Fruit fly (Drosophila melanogaster) whole organism, embryonic: ENCODE results near the gene Fbw5.

ENCODE experiments used
- CG11093 ChIP-seq: fragments of 200-800 bp; sonication (Bioruptor generic); IDR thresholded peaks from 3 replicates; pipeline ENCODE4 v1.3.6; 2022; ENCODE audit warnings: missing biosample characterization, missing genetic modification characterization
- CG12071 ChIP-seq: fragments of 200-800 bp; sonication (Bioruptor generic); optimal IDR thresholded peaks from 3 replicates; lab custom pipeline; 2018; ENCODE audit warnings: missing biosample characterization, mild to moderate bottlenecking, missing genetic modification characterization
- CG12219 ChIP-seq: fragments of 200-800 bp; sonication (Bioruptor generic); optimal IDR thresholded peaks from 3 replicates; lab custom pipeline; 2018; ENCODE audit warnings: missing biosample characterization, mild to moderate bottlenecking, missing genetic modification characterization
- CG13123 ChIP-seq: fragments of 200-800 bp; sonication (Bioruptor generic); optimal IDR thresholded peaks from 2 replicates; lab custom pipeline; 2016; ENCODE audit warnings: missing biosample characterization, missing genetic modification characterization
- CG13287 ChIP-seq: fragments of 200-800 bp; sonication (Bioruptor generic); IDR thresholded peaks from 2 replicates; pipeline ENCODE4 v1.3.6; 2022; ENCODE audit warnings: missing biosample characterization, missing genetic modification characterization; ENCODE audit not compliant: partially characterized antibody
- CG13894 ChIP-seq: fragments of 200-800 bp; sonication (Bioruptor generic); optimal IDR thresholded peaks from 3 replicates; lab custom pipeline; 2018; ENCODE audit warnings: missing biosample characterization, mild to moderate bottlenecking, missing genetic modification characterization, moderate library complexity
- CG1602 ChIP-seq: fragments of 200-800 bp; sonication (Bioruptor generic); optimal IDR thresholded peaks from 3 replicates; lab custom pipeline; 2016; ENCODE audit warnings: missing biosample characterization, missing genetic modification characterization
- CG1832 ChIP-seq: fragments of 200-800 bp; sonication (Bioruptor generic); optimal IDR thresholded peaks from 2 replicates; lab custom pipeline; 2017; ENCODE audit warnings: missing biosample characterization, mild to moderate bottlenecking, missing genetic modification characterization, inconsistent platforms
- CG2116 ChIP-seq: fragments of 200-800 bp; sonication (Bioruptor generic); optimal IDR thresholded peaks from 3 replicates; lab custom pipeline; 2018; ENCODE audit warnings: missing biosample characterization, mild to moderate bottlenecking, missing genetic modification characterization
- CG2129 ChIP-seq: fragments of 200-800 bp; sonication (Bioruptor generic); IDR thresholded peaks from 2 replicates; pipeline ENCODE4 v1.3.6; 2022; ENCODE audit warnings: missing biosample characterization, missing genetic modification characterization; ENCODE audit not compliant: partially characterized antibody
- CG2889 ChIP-seq: fragments of 200-800 bp; sonication (Bioruptor generic); IDR thresholded peaks from 3 replicates; pipeline ENCODE4 v1.3.6; 2022; ENCODE audit warnings: missing biosample characterization, missing genetic modification characterization
- CG34224 ChIP-seq: fragments of 200-800 bp; sonication (Bioruptor generic); IDR thresholded peaks from 3 replicates; pipeline ENCODE4 v1.3.6; 2022; ENCODE audit warnings: missing biosample characterization, missing genetic modification characterization; ENCODE audit not compliant: partially characterized antibody
- CG5953 ChIP-seq: fragments of 200-800 bp; sonication (Bioruptor generic); IDR thresholded peaks from 2 replicates; pipeline ENCODE4 v1.3.6; 2022; ENCODE audit warnings: missing biosample characterization, missing genetic modification characterization
- CG6175 ChIP-seq: fragments of 200-800 bp; sonication (Bioruptor generic); IDR thresholded peaks from 3 replicates; pipeline ENCODE4 v1.3.6; 2022; ENCODE audit warnings: missing biosample characterization, missing genetic modification characterization
- CG8924 ChIP-seq: fragments of 200-800 bp; optimal IDR thresholded peaks from 3 replicates; lab custom pipeline; 2019; ENCODE audit warnings: missing biosample characterization, mild to moderate bottlenecking, missing genetic modification characterization, moderate library complexity
- CG9876 ChIP-seq: fragments of 200-800 bp; sonication (Bioruptor generic); optimal IDR thresholded peaks from 2 replicates; lab custom pipeline; 2016; ENCODE audit warnings: missing biosample characterization, missing genetic modification characterization
- E2f2 ChIP-seq: fragments of 200-800 bp; sonication (Bioruptor generic); IDR thresholded peaks from 2 replicates; pipeline ENCODE4 v1.3.6; 2022; ENCODE audit warnings: missing biosample characterization, missing genetic modification characterization
- Eip74EF ChIP-seq, 2 experiments: fragments of 200-800 bp in 1 of 2; fragments of >200 bp in 1 of 2; sonication (Bioruptor generic) in 1 of 2; optimal IDR thresholded peaks; 2 replicates each; lab custom pipeline; 2017 to 2019; ENCODE audit warnings: missing biosample characterization in 2 of 2, missing genetic modification characterization in 2 of 2, mild to moderate bottlenecking in 1 of 2, moderate library complexity in 1 of 2
- HmgZ ChIP-seq: fragments of 200-800 bp; sonication (Bioruptor generic); optimal IDR thresholded peaks from 2 replicates; lab custom pipeline; 2018; ENCODE audit warnings: missing biosample characterization, mild to moderate bottlenecking, missing genetic modification characterization
- Hsf ChIP-seq: fragments of 200-800 bp; sonication (Bioruptor generic); optimal IDR thresholded peaks from 3 replicates; lab custom pipeline; 2016; ENCODE audit warnings: missing biosample characterization, missing genetic modification characterization
- Jarid2 ChIP-seq: fragments of 200-800 bp; sonication (Bioruptor generic); optimal IDR thresholded peaks from 3 replicates; lab custom pipeline; 2017; ENCODE audit warnings: mild to moderate bottlenecking, missing biosample characterization, missing genetic modification reagents, missing genetic modification characterization
- Kr ChIP-seq: fragments of 200-800 bp; sonication (Bioruptor generic); optimal IDR thresholded peaks from 2 replicates; lab custom pipeline; 2017; ENCODE audit warnings: missing biosample characterization, mild to moderate bottlenecking, missing genetic modification characterization
- Lhr ChIP-seq: fragments of 200-800 bp; sonication (Bioruptor generic); optimal IDR thresholded peaks from 3 replicates; lab custom pipeline; 2017; ENCODE audit warnings: mild to moderate bottlenecking, missing biosample characterization, missing genetic modification reagents, missing genetic modification characterization
- Lpt ChIP-seq: fragments of >200 bp; optimal IDR thresholded peaks from 2 replicates; lab custom pipeline; 2018; ENCODE audit warnings: missing biosample characterization, missing genetic modification characterization
- NK7.1 ChIP-seq: fragments of 200-800 bp; sonication (Bioruptor generic); optimal IDR thresholded peaks from 3 replicates; lab custom pipeline; 2016; ENCODE audit warnings: missing biosample characterization, missing genetic modification characterization
- Oli ChIP-seq: fragments of 200-800 bp; sonication (Bioruptor generic); optimal IDR thresholded peaks from 2 replicates; lab custom pipeline; 2018; ENCODE audit warnings: missing biosample characterization, mild to moderate bottlenecking, missing genetic modification characterization, moderate library complexity
- Pdp1 ChIP-seq, 2 experiments: fragments of 200-800 bp; sonication (Bioruptor generic); optimal IDR thresholded peaks; 3 replicates each; lab custom pipeline; 2016; ENCODE audit warnings: missing biosample characterization in 2 of 2, missing genetic modification characterization in 2 of 2, mild to moderate bottlenecking in 1 of 2, moderate library complexity in 1 of 2
- Spps ChIP-seq: fragments of 200-800 bp; sonication (Bioruptor generic); optimal IDR thresholded peaks from 2 replicates; lab custom pipeline; 2018; ENCODE audit warnings: missing biosample characterization, mild to moderate bottlenecking, missing genetic modification characterization
- Xrp1 ChIP-seq: fragments of 200-800 bp; sonication (Bioruptor generic); IDR thresholded peaks from 2 replicates; pipeline ENCODE4 v1.3.6; 2022; ENCODE audit warnings: missing biosample characterization, missing genetic modification characterization
- YL-1 ChIP-seq: fragments of 200-800 bp; sonication (Bioruptor generic); optimal IDR thresholded peaks from 3 replicates; lab custom pipeline; 2017; ENCODE audit warnings: missing biosample characterization, mild to moderate bottlenecking, missing genetic modification characterization
- ash1 ChIP-seq: fragments of 200-800 bp; sonication (Bioruptor generic); optimal IDR thresholded peaks from 2 replicates; lab custom pipeline; 2018; ENCODE audit warnings: missing biosample characterization, mild to moderate bottlenecking, missing genetic modification characterization
- az2 ChIP-seq: fragments of 200-800 bp; sonication (Bioruptor generic); optimal IDR thresholded peaks from 3 replicates; lab custom pipeline; 2016; ENCODE audit warnings: missing biosample characterization, missing genetic modification characterization
- bbx ChIP-seq: fragments of 200-800 bp; sonication (Bioruptor generic); IDR thresholded peaks from 2 replicates; pipeline ENCODE4 v1.3.6; 2022; ENCODE audit warnings: missing biosample characterization, missing genetic modification characterization; ENCODE audit not compliant: partially characterized antibody
- btn ChIP-seq: fragments of 200-800 bp; sonication (Bioruptor generic); optimal IDR thresholded peaks from 2 replicates; lab custom pipeline; 2016; ENCODE audit warnings: missing biosample characterization, missing genetic modification characterization
- cg ChIP-seq: fragments of 200-800 bp; sonication (Bioruptor generic); optimal IDR thresholded peaks from 3 replicates; lab custom pipeline; 2019; ENCODE audit warnings: missing biosample characterization, mild to moderate bottlenecking, missing genetic modification characterization, moderate library complexity
- crc ChIP-seq: fragments of 200-800 bp; sonication (Bioruptor generic); optimal IDR thresholded peaks from 2 replicates; lab custom pipeline; 2016; ENCODE audit warnings: missing biosample characterization, missing genetic modification characterization
- dysf ChIP-seq: fragments of 200-800 bp; sonication (Bioruptor generic); IDR thresholded peaks from 3 replicates; pipeline ENCODE4 v1.3.6; 2022; ENCODE audit warnings: missing biosample characterization, missing genetic modification characterization
- en ChIP-seq: fragments of 200-800 bp; sonication (Bioruptor generic); optimal IDR thresholded peaks from 2 replicates; lab custom pipeline; 2016; ENCODE audit warnings: missing biosample characterization, missing genetic modification characterization
- esg ChIP-seq: fragments of 200-800 bp; sonication (Bioruptor generic); conservative IDR thresholded peaks from 2 replicates; pipeline ENCODE4 v1.3.6; 2022; ENCODE audit warnings: missing biosample characterization, missing genetic modification characterization
- fru ChIP-seq: fragments of >200 bp; optimal IDR thresholded peaks from 2 replicates; lab custom pipeline; 2017
- gcm ChIP-seq: fragments of 200-800 bp; sonication (Bioruptor generic); optimal IDR thresholded peaks from 2 replicates; lab custom pipeline; 2019; ENCODE audit warnings: missing biosample characterization, mild to moderate bottlenecking, missing genetic modification characterization, moderate library complexity
- inv ChIP-seq: fragments of 200-800 bp; sonication (Bioruptor generic); IDR thresholded peaks from 2 replicates; pipeline ENCODE4 v1.3.6; 2022; ENCODE audit warnings: missing biosample characterization, missing genetic modification characterization; ENCODE audit not compliant: partially characterized antibody
- lbe ChIP-seq: fragments of 200-800 bp; sonication (Bioruptor generic); optimal IDR thresholded peaks from 2 replicates; lab custom pipeline; 2016; ENCODE audit warnings: missing biosample characterization, mild to moderate bottlenecking, missing genetic modification characterization
- lola ChIP-seq, 3 experiments: fragments of >200 bp in 2 of 3; fragments of 200-800 bp in 1 of 3; sonication (Bioruptor generic) in 1 of 3; optimal IDR thresholded peaks; 2 replicates each; lab custom pipeline; 2017 to 2019; ENCODE audit warnings: missing biosample characterization in 3 of 3, missing genetic modification characterization in 3 of 3, mild to moderate bottlenecking in 1 of 3, moderate library complexity in 1 of 3
- org-1 ChIP-seq: fragments of 200-800 bp; sonication (Bioruptor generic); optimal IDR thresholded peaks from 2 replicates; lab custom pipeline; 2017; ENCODE audit warnings: missing biosample characterization, missing genetic modification characterization
- sob ChIP-seq: fragments of 200-800 bp; sonication (Bioruptor generic); IDR thresholded peaks from 2 replicates; pipeline ENCODE4 v1.3.6; 2022; ENCODE audit warnings: missing biosample characterization, missing genetic modification characterization
- trem ChIP-seq: fragments of 200-800 bp; optimal IDR thresholded peaks from 3 replicates; lab custom pipeline; 2019; ENCODE audit warnings: missing biosample characterization, mild to moderate bottlenecking, missing genetic modification characterization, moderate library complexity
- tup ChIP-seq: fragments of 200-800 bp; sonication (Bioruptor generic); optimal IDR thresholded peaks from 2 replicates; lab custom pipeline; 2016; ENCODE audit warnings: missing biosample characterization, mild to moderate bottlenecking, missing genetic modification characterization, moderate library complexity

Gene Fbw5

dm6 chr2L:6062382-6063082 lies 3.2 kb downstream of the Fbw5 start, which contains the start of the genes ND-51 and CG13994 (continued):
- TF ChIP-seq lola (GFP tag; optimal IDR thresholded peaks at IDR 0.05; lab: Kevin White, UChicago) (peak in 1 of 3 experiments; percentile 79), HmgZ (tag; lab: Kevin White, UChicago) (peak; percentile 93), Pdp1 (GFP tag; optimal IDR thresholded peaks at IDR 0.05; lab: Kevin White, UChicago) (peak; percentile 90 to 94), Oli (tag; lab: Kevin White, UChicago) (peak; percentile 69), CG5953 (GFP tag; lab: Robert Waterston, UW) (peak; percentile 63; the same call in 1 of the 2 replicates), CG9876 (peak; percentile 36), CG11093 (GFP tag; lab: Robert Waterston, UW) (peak; percentile 71; the same call in 2 of the 3 replicates), Xrp1 (GFP tag; lab: Robert Waterston, UW) (peak; percentile 85), Eip74EF (GFP tag; optimal IDR thresholded peaks at IDR 0.05; lab: Kevin White, UChicago) (no peak), Spps (tag; lab: Kevin White, UChicago) (peak; percentile 57), CG2889 (GFP tag; lab: Robert Waterston, UW) (peak; percentile 83), CG1832 (no peak), en (GFP tag; lab: Kevin White, UChicago) (peak; percentile 44), trem (tag; lab: Kevin White, UChicago) (peak; percentile 92), E2f2 (GFP tag; lab: Robert Waterston, UW) (peak; percentile 64; the same call in 1 of the 2 replicates), esg (GFP tag; lab: Robert Waterston, UW) (peak; percentile 73), Hsf (GFP tag; lab: Kevin White, UChicago) (peak; percentile 91), btn (GFP tag; lab: Kevin White, UChicago) (peak; percentile 58), lbe (GFP tag; lab: Kevin White, UChicago) (no peak), Kr (GFP tag; lab: Kevin White, UChicago) (no peak), CG13287 (GFP tag; lab: Robert Waterston, UW) (peak; percentile 52; the same call in 1 of the 2 replicates), org-1 (no peak), cg (GFP tag; lab: Kevin White, UChicago) (no peak), CG13894 (tag; lab: Kevin White, UChicago) (peak; percentile 78), CG12219 (peak; percentile 58), tup (GFP tag; lab: Kevin White, UChicago) (peak; percentile 75), Lpt (GFP tag; lab: Kevin White, UChicago) (no peak), YL-1 (GFP tag; lab: Kevin White, UChicago) (peak; percentile 91), sob (GFP tag; lab: Robert Waterston, UW) (peak; percentile 91), inv (no peak), ash1 (GFP tag; lab: Kevin White, UChicago) (no peak), fru (lab: Kevin White, UChicago) (no peak), dysf (GFP tag; lab: Robert Waterston, UW) (peak; percentile 84), CG13123 (peak; percentile 69), gcm (GFP tag; lab: Kevin White, UChicago) (peak; percentile 41), CG2116 (GFP tag; lab: Kevin White, UChicago) (peak; percentile 73), CG34224 (GFP tag; lab: Robert Waterston, UW) (no peak; the same call in 2 of the 3 replicates), crc (GFP tag; lab: Kevin White, UChicago) (peak; percentile 71), CG2129 (GFP tag; lab: Robert Waterston, UW) (0 out of 2 replicates have a peak, but pooled peaks have one; percentile 11), bbx (GFP tag; lab: Robert Waterston, UW) (0 out of 2 replicates have a peak, but pooled peaks have one; percentile 9), CG12071 (peak; percentile 46), CG6175 (GFP tag; lab: Robert Waterston, UW) (peak; percentile 45; the same call in 1 of the 3 replicates), az2 (GFP tag; lab: Kevin White, UChicago) (peak; percentile 84), CG8924 (peak; percentile 78), Lhr (GFP tag; lab: Kevin White, UChicago) (peak; percentile 57), NK7.1 (peak; percentile 57), Jarid2 (GFP tag; lab: Kevin White, UChicago) (no peak), CG1602 (peak; percentile 75)
